Fruit fly (Drosophila melanogaster) whole organism, adult: ENCODE data around the gene CG2983.
A peak's percentile ranks its signal among the peaks of the same experiment; 100 is the strongest.

ENCODE experiments used
- CG11617 ChIP-seq: fragments of 200-800 bp; sonication (Bioruptor generic); optimal IDR thresholded peaks from 2 replicates; lab custom pipeline; 2017; ENCODE audit warnings: mild to moderate bottlenecking, missing biosample characterization, missing genetic modification reagents, missing genetic modification characterization
- CG12768 ChIP-seq: fragments of 200-800 bp; sonication (Bioruptor generic); optimal IDR thresholded peaks from 2 replicates; lab custom pipeline; 2017; ENCODE audit warnings: missing biosample characterization, missing genetic modification characterization, mild to moderate bottlenecking, moderate library complexity, missing genetic modification reagents
- CG14711 ChIP-seq: fragments of 200-800 bp; sonication (Bioruptor generic); optimal IDR thresholded peaks from 2 replicates; lab custom pipeline; 2018; ENCODE audit warnings: missing biosample characterization, mild to moderate bottlenecking, missing genetic modification characterization, moderate library complexity
- CG1620 ChIP-seq: fragments of 200-800 bp; sonication (Bioruptor generic); optimal IDR thresholded peaks from 2 replicates; lab custom pipeline; 2016; ENCODE audit warnings: missing biosample characterization, missing genetic modification characterization
- CG33017 ChIP-seq: fragments of 200-800 bp; sonication (Bioruptor generic); optimal IDR thresholded peaks from 2 replicates; lab custom pipeline; 2018; ENCODE audit warnings: missing biosample characterization, mild to moderate bottlenecking, missing genetic modification characterization, moderate library complexity
- CG5204 ChIP-seq: fragments of 200-800 bp; sonication (Bioruptor generic); optimal IDR thresholded peaks from 2 replicates; lab custom pipeline; 2016; ENCODE audit warnings: missing biosample characterization, missing genetic modification characterization
- CG7045 ChIP-seq: fragments of 200-800 bp; sonication (Bioruptor generic); optimal IDR thresholded peaks from 2 replicates; lab custom pipeline; 2017; ENCODE audit warnings: missing biosample characterization, mild to moderate bottlenecking, missing genetic modification characterization
- CG7101 ChIP-seq: fragments of 200-800 bp; sonication (Bioruptor generic); optimal IDR thresholded peaks from 2 replicates; lab custom pipeline; 2018; ENCODE audit warnings: missing biosample characterization, mild to moderate bottlenecking, missing genetic modification characterization, moderate library complexity
- Clk ChIP-seq: fragments of 200-800 bp; sonication (Bioruptor generic); optimal IDR thresholded peaks from 2 replicates; lab custom pipeline; 2017; ENCODE audit warnings: missing biosample characterization, missing genetic modification characterization
- Crg-1 ChIP-seq: fragments of 200-800 bp; sonication (Bioruptor generic); optimal IDR thresholded peaks from 2 replicates; lab custom pipeline; 2016; ENCODE audit warnings: missing biosample characterization, missing genetic modification characterization
- Hr96 ChIP-seq: fragments of 200-800 bp; sonication (Bioruptor generic); optimal IDR thresholded peaks from 2 replicates; lab custom pipeline; 2016; ENCODE audit warnings: missing biosample characterization, missing genetic modification characterization
- Mnt ChIP-seq: fragments of 200-800 bp; sonication (Bioruptor generic); optimal IDR thresholded peaks from 2 replicates; lab custom pipeline; 2016; ENCODE audit warnings: missing biosample characterization, mild to moderate bottlenecking, missing genetic modification characterization
- bab1 ChIP-seq: fragments of 200-800 bp; sonication (Bioruptor generic); optimal IDR thresholded peaks from 3 replicates; lab custom pipeline; 2019; ENCODE audit warnings: missing biosample characterization, mild to moderate bottlenecking, missing genetic modification characterization, moderate library complexity
- cic ChIP-seq: fragments of 200-800 bp; sonication (Bioruptor generic); optimal IDR thresholded peaks from 2 replicates; lab custom pipeline; 2017; ENCODE audit warnings: missing biosample characterization, mild to moderate bottlenecking, missing genetic modification characterization, moderate library complexity
- cnc ChIP-seq, 2 experiments: fragments of >200 bp; optimal IDR thresholded peaks; 2 replicates each; lab custom pipeline; 2017
- kay ChIP-seq: fragments of 200-800 bp; sonication (Bioruptor generic); peaks from one replicate; lab custom pipeline; 2016; ENCODE audit warnings: missing biosample characterization, missing genetic modification characterization, borderline replicate concordance
- ovo ChIP-seq: fragments of 200-800 bp; sonication (Bioruptor generic); optimal IDR thresholded peaks from 2 replicates; lab custom pipeline; 2016; ENCODE audit warnings: missing biosample characterization, missing genetic modification characterization
- pad ChIP-seq: fragments of 200-800 bp; sonication (Bioruptor generic); optimal IDR thresholded peaks from 3 replicates; lab custom pipeline; 2017; ENCODE audit warnings: missing biosample characterization, missing genetic modification characterization, mild to moderate bottlenecking, moderate library complexity, missing genetic modification reagents
- tj ChIP-seq: fragments of 200-800 bp; sonication (Bioruptor generic); optimal IDR thresholded peaks from 3 replicates; lab custom pipeline; 2017; ENCODE audit warnings: missing biosample characterization, mild to moderate bottlenecking, missing genetic modification characterization, moderate library complexity
- toe ChIP-seq: fragments of 200-800 bp; sonication (Bioruptor generic); optimal IDR thresholded peaks from 2 replicates; lab custom pipeline; 2016; ENCODE audit warnings: missing biosample characterization, missing genetic modification characterization

CG2983 gene

dm6 chr2L:2825406-2825805 lies 22.0 kb upstream of the CG2983 start, which contains the start of gene CG3123:
CG3123 (minus strand) TSS chr2L:2825506.
- no peak for TF ChIP-seq toe (GFP tag; lab: Kevin White, UChicago)
- TF ChIP-seq Clk (GFP tag; lab: Kevin White, UChicago), result no peak
- no peak for TF ChIP-seq CG33017 (tag; lab: Kevin White, UChicago)
- no peak for TF ChIP-seq Mnt (GFP tag; lab: Kevin White, UChicago)

- peak; percentile 18 for TF ChIP-seq pad (GFP tag; lab: Kevin White, UChicago)
- TF ChIP-seq CG7101 (tag; lab: Kevin White, UChicago), result no peak
- peak; percentile 13 for TF ChIP-seq ovo (GFP tag; lab: Kevin White, UChicago)
Observed at dm6 chr2L:2829637-2830340, 17.6 kb upstream of the CG2983 start, which contains the start of gene Duox. Duox (minus strand) TSS chr2L:2830248.

dm6 chr2L:2830341-2830800 lies 17.1 kb upstream of the CG2983 start:
- TF ChIP-seq CG12768 (GFP tag; lab: Kevin White, UChicago) (no peak), CG11617 (no peak), bab1 (GFP tag; lab: Kevin White, UChicago) (peak; percentile 12), Hr96 (no peak), CG5204 (peak; percentile 32), tj (GFP tag; lab: Kevin White, UChicago) (no peak), kay (no peak), Mnt (GFP tag; lab: Kevin White, UChicago) (no peak), CG7045 (peak; percentile 56), cic (GFP tag; lab: Kevin White, UChicago) (no peak), toe (GFP tag; lab: Kevin White, UChicago) (peak; percentile 9), ovo (GFP tag; lab: Kevin White, UChicago) (no peak), CG33017 (tag; lab: Kevin White, UChicago) (no peak)

- TF ChIP-seq CG11617, result no peak
- no peak for TF ChIP-seq pad (GFP tag; lab: Kevin White, UChicago)
- no peak for TF ChIP-seq CG7101 (tag; lab: Kevin White, UChicago)
- TF ChIP-seq CG14711 (tag; lab: Kevin White, UChicago), result no peak
- TF ChIP-seq Mnt (GFP tag; lab: Kevin White, UChicago), result no peak
- TF ChIP-seq Crg-1 (GFP tag; lab: Kevin White, UChicago), result no peak
- TF ChIP-seq toe (GFP tag; lab: Kevin White, UChicago), result no peak
- TF ChIP-seq CG1620 (GFP tag; lab: Kevin White, UChicago), result no peak
- TF ChIP-seq Clk (GFP tag; lab: Kevin White, UChicago), result no peak
- TF ChIP-seq cic (GFP tag; lab: Kevin White, UChicago), result no peak
- no peak for TF ChIP-seq CG12768 (GFP tag; lab: Kevin White, UChicago)
- no peak for TF ChIP-seq CG33017 (tag; lab: Kevin White, UChicago)
- no peak for TF ChIP-seq CG5204
Observed at dm6 chr2L:2837742-2838461, 9.5 kb upstream of the CG2983 start, which contains the start of the genes CG3119 and Cpr23B. CG3119 (minus strand) TSS chr2L:2837833. Cpr23B (plus strand) TSS chr2L:2838411.

- TF ChIP-seq CG33017 (tag; lab: Kevin White, UChicago), result no peak
- TF ChIP-seq tj (GFP tag; lab: Kevin White, UChicago), result no peak
- TF ChIP-seq Clk (GFP tag; lab: Kevin White, UChicago), result no peak
- TF ChIP-seq toe (GFP tag; lab: Kevin White, UChicago), result no peak
- TF ChIP-seq CG11617, result no peak
- TF ChIP-seq CG14711 (tag; lab: Kevin White, UChicago), result no peak
- no peak for TF ChIP-seq cic (GFP tag; lab: Kevin White, UChicago)
- TF ChIP-seq CG1620 (GFP tag; lab: Kevin White, UChicago), result no peak
- no peak for TF ChIP-seq kay
- TF ChIP-seq Crg-1 (GFP tag; lab: Kevin White, UChicago), result no peak
- TF ChIP-seq ovo (GFP tag; lab: Kevin White, UChicago), result no peak
- TF ChIP-seq bab1 (GFP tag; lab: Kevin White, UChicago), result no peak
- no peak for TF ChIP-seq CG7045
- no peak for TF ChIP-seq Hr96
Observed at dm6 chr2L:2839850-2840249, 7.6 kb upstream of the CG2983 start, which contains the start of gene CG2975. CG2975 (plus strand) TSS chr2L:2840124.

- no peak for TF ChIP-seq Mnt (GFP tag; lab: Kevin White, UChicago)
- TF ChIP-seq CG11617, result no peak
- TF ChIP-seq Hr96, result no peak
- no peak for TF ChIP-seq Crg-1 (GFP tag; lab: Kevin White, UChicago)
- no peak for TF ChIP-seq tj (GFP tag; lab: Kevin White, UChicago)
- no peak for TF ChIP-seq cnc (optimal IDR thresholded peaks at IDR 0.05; lab: Kevin White, UChicago)
- no peak for TF ChIP-seq pad (GFP tag; lab: Kevin White, UChicago)
- TF ChIP-seq CG7045, result no peak
Observed at dm6 chr2L:2840311-2840710, 7.1 kb upstream of the CG2983 start.
